Comparison of ENCODE assay signal across 1 fruit fly cellular context in the genomic region with DNA sequence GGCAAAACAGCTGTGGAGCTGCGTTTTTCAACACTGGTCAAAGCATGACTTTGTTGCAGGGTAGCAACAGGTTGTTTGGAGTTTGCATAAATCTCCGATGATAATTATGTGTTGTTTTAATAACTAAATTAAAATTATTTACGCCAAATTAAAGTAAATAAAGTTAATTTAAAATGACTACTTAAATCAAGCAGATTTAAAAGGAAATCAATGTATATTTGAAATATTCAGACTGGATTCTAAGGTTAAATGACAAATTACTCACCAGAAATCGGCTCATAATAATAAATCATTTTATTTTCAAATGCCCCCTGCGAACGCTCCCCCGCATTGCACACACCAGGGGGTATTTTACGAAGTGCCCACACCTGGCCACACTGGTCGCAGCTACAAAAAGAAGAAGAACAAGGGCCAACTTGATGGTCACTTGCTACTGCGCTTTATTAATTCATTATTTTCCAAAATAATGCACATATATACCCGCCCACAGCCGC.
TF ChIP-seq lines count a peak whose summit lies in the region.

A gene (minus strand): TSS at position 40 of the 494 bp plus-strand sequence.
A gene (plus strand): TSS at position 371 of the 494 bp plus-strand sequence.

TF ChIP-seq in whole organism, embryonic, 481 proteins besides CTCF, POLR2A, EP300 and RAD21 (continued from another document):
- TF ChIP-seq crc (GFP tag; optimal IDR thresholded peaks at IDR 0.05; lab: Kevin White, UChicago), result peak; percentile 58
- TF ChIP-seq NFAT (GFP tag; IDR thresholded peaks at IDR 0.05; lab: Robert Waterston, UW), result peak; percentile 93
- peak; percentile 94 for TF ChIP-seq CG34422 (GFP tag; IDR thresholded peaks at IDR 0.05; lab: Robert Waterston, UW)
- peak; percentile 94 for TF ChIP-seq CG11247 (GFP tag; IDR thresholded peaks at IDR 0.05; lab: Robert Waterston, UW)
- TF ChIP-seq exex (tag; optimal IDR thresholded peaks at IDR 0.05; lab: Kevin White, UChicago), result peak; percentile 74
- TF ChIP-seq Deaf1 (tag; optimal IDR thresholded peaks at IDR 0.05; lab: Kevin White, UChicago), result no peak
- TF ChIP-seq fu2 (GFP tag; optimal IDR thresholded peaks at IDR 0.05; lab: Kevin White, UChicago), result peak; percentile 78
- peak; percentile 61 for TF ChIP-seq gcm2 (GFP tag; optimal IDR thresholded peaks at IDR 0.05; lab: Kevin White, UChicago)
- peak; percentile 44 for TF ChIP-seq Sry-δ (GFP tag; optimal IDR thresholded peaks at IDR 0.05; lab: Kevin White, UChicago)
- TF ChIP-seq seq (GFP tag; IDR thresholded peaks at IDR 0.05; lab: Robert Waterston, UW), result peak; percentile 91
- TF ChIP-seq Nf-YC (tag; optimal IDR thresholded peaks at IDR 0.05; lab: Kevin White, UChicago), result peak; percentile 87
- TF ChIP-seq gce (GFP tag; IDR thresholded peaks at IDR 0.05; lab: Robert Waterston, UW), result peak; percentile 87
- TF ChIP-seq CG8359 (GFP tag; optimal IDR thresholded peaks at IDR 0.05; lab: Kevin White, UChicago; ENCODE audit: borderline replicate concordance), result peak; percentile 55
TF ChIP-seq in whole organism, embryonic: peak in this region for 405.
